Worm (Caenorhabditis elegans): ENCODE data around the gene R05G6.1.

R05G6.1 gene

ce11 chrIV:7573944-7574343, 41.5 kb downstream of the R05G6.1 start (continued):
- TF ChIP-seq zim-3 (tag; optimal IDR thresholded peaks at IDR 0.05) = peak; percentile 97
- TF ChIP-seq ceh-40 (GFP tag; IDR thresholded peaks at IDR 0.05) = peak; percentile 87; the same call in 1 of the 2 replicates
- peak; percentile 92 for TF ChIP-seq snpc-3.4 (tag; optimal IDR thresholded peaks at IDR 0.05)
- peak; percentile 69 for TF ChIP-seq B0019.2 (GFP tag; conservative IDR thresholded peaks at IDR 0.05)
- TF ChIP-seq pha-4 (tag; optimal IDR thresholded peaks at IDR 0.05) = no peak
- TF ChIP-seq attf-3 (GFP tag; conservative IDR thresholded peaks at IDR 0.05) = peak; percentile 73
- peak; percentile 91 for TF ChIP-seq ceh-79 (tag; optimal IDR thresholded peaks at IDR 0.05)
- TF ChIP-seq lag-1 (GFP tag; IDR thresholded peaks at IDR 0.05) = 0 out of 2 replicates have a peak, but pooled peaks have one; percentile 12
- TF ChIP-seq hmg-20 (GFP tag; IDR thresholded peaks at IDR 0.05) = peak; percentile 85
- TF ChIP-seq lin-40 (tag; optimal IDR thresholded peaks at IDR 0.05) = peak; percentile 84
- TF ChIP-seq ama-1 (optimal IDR thresholded peaks at IDR 0.05) = no peak
- peak; percentile 81 to 96 for TF ChIP-seq ama-1 (GFP tag; optimal IDR thresholded peaks at IDR 0.05)
- peak; percentile 91 for TF ChIP-seq athp-1 (tag; optimal IDR thresholded peaks at IDR 0.05)
- peak; percentile 82; the same call in 1 of the 2 replicates for TF ChIP-seq ztf-6 (GFP tag; IDR thresholded peaks at IDR 0.05)
- peak; percentile 49; the same call in 1 of the 2 replicates for TF ChIP-seq bed-2 (GFP tag; IDR thresholded peaks at IDR 0.05)
- peak; percentile 93 for TF ChIP-seq dox-1 (GFP tag; IDR thresholded peaks at IDR 0.05)
- peak; percentile 86 for TF ChIP-seq egl-44 (GFP tag; IDR thresholded peaks at IDR 0.05)
- peak; percentile 88 for TF ChIP-seq fkh-3 (tag; optimal IDR thresholded peaks at IDR 0.05)
- TF ChIP-seq C17E4.6 (GFP tag; IDR thresholded peaks at IDR 0.05) = 0 out of 2 replicates have a peak, but pooled peaks have one; percentile 50
- TF ChIP-seq pbrm-1 (GFP tag; IDR thresholded peaks at IDR 0.05) = peak; percentile 88
- peak; percentile 68; the same call in 1 of the 2 replicates for TF ChIP-seq Y53F4B.3 (GFP tag; IDR thresholded peaks at IDR 0.05)
- no peak for TF ChIP-seq F55B11.4 (tag; optimal IDR thresholded peaks at IDR 0.05; ENCODE audit: borderline replicate concordance, insufficient read depth)
- TF ChIP-seq snpc-1.1 (tag; optimal IDR thresholded peaks at IDR 0.05; ENCODE audit: insufficient read depth) = peak; percentile 77
- 0 out of 2 replicates have a peak, but pooled peaks have one; percentile 66 for TF ChIP-seq aptf-2 (GFP tag; conservative IDR thresholded peaks at IDR 0.05)
- TF ChIP-seq rpc-1 (optimal IDR thresholded peaks at IDR 0.05) = peak; percentile 99
- peak; percentile 100 for TF ChIP-seq rpc-1 (tag; optimal IDR thresholded peaks at IDR 0.05)
- TF ChIP-seq snpc-1.3 (tag; optimal IDR thresholded peaks at IDR 0.05; ENCODE audit: insufficient read depth) = peak; percentile 96
- no peak for TF ChIP-seq akir-1 (GFP tag; optimal IDR thresholded peaks at IDR 0.05)
- peak; percentile 93 for TF ChIP-seq T26A5.8 (tag; optimal IDR thresholded peaks at IDR 0.05)
- TF ChIP-seq lir-1 (GFP tag; conservative IDR thresholded peaks at IDR 0.05) = peak; percentile 38; the same call in 1 of the 2 replicates
- TF ChIP-seq mcd-1 (GFP tag; IDR thresholded peaks at IDR 0.05) = no peak; the same call in 1 of the 2 replicates
- no peak; the same call in 1 of the 2 replicates for TF ChIP-seq cebp-1 (GFP tag; IDR thresholded peaks at IDR 0.05)
- no peak for TF ChIP-seq cebp-1 (tag; optimal IDR thresholded peaks at IDR 0.05)
- TF ChIP-seq rec-8 (tag; optimal IDR thresholded peaks at IDR 0.05) = peak; percentile 93 to 97
- TF ChIP-seq C06A6.2 (GFP tag; conservative IDR thresholded peaks at IDR 0.05) = 0 out of 2 replicates have a peak, but pooled peaks have one; percentile 36
- peak in 2 of 3 experiments; percentile 59 to 76 for TF ChIP-seq lin-35 (GFP tag; optimal IDR thresholded peaks at IDR 0.05)
- peak; percentile 70 for TF ChIP-seq ztf-3 (GFP tag; optimal IDR thresholded peaks at IDR 0.05)
- peak; percentile 95 for TF ChIP-seq B0261.1 (tag; optimal IDR thresholded peaks at IDR 0.05)
- TF ChIP-seq lsl-1 (GFP tag; optimal IDR thresholded peaks at IDR 0.05) = peak; percentile 69
- TF ChIP-seq sea-2 (GFP tag; IDR thresholded peaks at IDR 0.05) = no peak; the same call in 1 of the 2 replicates
- peak; percentile 96 for TF ChIP-seq hrde-1 (tag; optimal IDR thresholded peaks at IDR 0.05; ENCODE audit: borderline replicate concordance)
- peak; percentile 94 for TF ChIP-seq sptf-2 (GFP tag; optimal IDR thresholded peaks at IDR 0.05)
- TF ChIP-seq attf-6 (GFP tag; IDR thresholded peaks at IDR 0.05) = peak; percentile 79
- peak; percentile 8 for TF ChIP-seq xnd-1 (tag; optimal IDR thresholded peaks at IDR 0.05)
- TF ChIP-seq aptf-3 (GFP tag; IDR thresholded peaks at IDR 0.05) = peak; percentile 92
- peak; percentile 73; the same call in 1 of the 2 replicates for TF ChIP-seq let-526 (GFP tag; IDR thresholded peaks at IDR 0.05)
- peak; percentile 43 to 75 for TF ChIP-seq let-607 (tag; optimal IDR thresholded peaks at IDR 0.05)
